Fruit fly (Drosophila melanogaster) Kc167 (cell line): ENCODE data around the gene Adgf-D.

Experiments used
- h ChIP-seq: fragments of >200 bp; optimal IDR thresholded peaks from 3 replicates; lab custom pipeline; 2018; ENCODE audit warnings: missing external identifiers
- insv ChIP-seq: fragments of >200 bp; optimal IDR thresholded peaks from 3 replicates; lab custom pipeline; 2018; ENCODE audit warnings: missing external identifiers

DNA sequence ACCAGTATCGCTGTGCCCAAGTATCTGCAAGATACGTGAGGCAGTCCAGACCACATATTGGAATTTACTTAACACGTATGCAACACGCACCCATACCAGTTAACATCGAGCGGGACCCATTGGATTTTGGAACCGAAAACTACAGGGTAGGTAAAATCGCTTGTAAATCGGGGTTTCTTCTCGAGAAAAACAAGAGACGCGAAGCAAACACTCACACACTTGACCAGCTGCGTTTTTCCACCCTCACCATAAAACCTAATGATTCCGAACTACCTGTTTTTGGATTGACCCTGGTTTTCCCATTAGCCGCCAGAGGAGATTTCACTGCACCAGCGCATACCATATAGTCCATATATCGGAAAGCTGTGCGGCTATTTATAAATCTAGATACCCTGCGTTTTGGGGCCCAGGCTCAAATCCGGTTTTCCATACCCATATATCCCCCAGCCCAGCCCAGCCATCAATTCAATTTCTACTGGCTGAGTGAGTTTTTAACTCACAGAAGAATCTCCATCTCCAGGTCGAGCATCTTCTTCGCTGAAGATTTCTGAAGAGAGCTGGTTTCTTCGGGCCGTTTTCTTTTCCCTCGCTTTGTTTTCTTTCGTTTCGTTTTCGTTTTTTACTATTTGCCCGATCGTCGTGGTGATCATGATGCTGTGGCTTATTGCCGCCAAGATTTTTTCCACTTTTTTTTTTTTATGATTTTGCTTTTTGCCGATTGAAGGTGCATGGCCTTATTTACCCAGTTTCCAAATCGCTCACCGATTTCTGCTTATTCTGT lies 10.7 kb upstream of the Adgf-D start:
- TF ChIP-seq insv (lab: Kevin White, UChicago) (no peak), h (lab: Kevin White, UChicago) (no peak)
